Fruit fly (Drosophila melanogaster) whole organism, pupa: Measurements from ENCODE around the gene wntD.

Experiments used
- CG10348 ChIP-seq: fragments of 200-800 bp; sonication (Bioruptor generic); IDR thresholded peaks from 2 replicates; pipeline ENCODE4 v1.3.6; 2022; ENCODE audit warnings: missing biosample characterization, missing genetic modification characterization
- CG12605 ChIP-seq: fragments of 200-800 bp; sonication (Bioruptor generic); IDR thresholded peaks from 2 replicates; pipeline ENCODE4 v1.3.6; 2022; ENCODE audit warnings: missing biosample characterization, missing genetic modification characterization
- CG15710 ChIP-seq: fragments of 200-800 bp; sonication (Bioruptor generic); optimal IDR thresholded peaks from 2 replicates; lab custom pipeline; 2018; ENCODE audit warnings: missing biosample characterization, mild to moderate bottlenecking, missing genetic modification characterization, moderate library complexity
- CG32121 ChIP-seq: fragments of 200-800 bp; sonication (Bioruptor generic); IDR thresholded peaks from 2 replicates; pipeline ENCODE4 v1.3.6; 2022; ENCODE audit warnings: missing biosample characterization, missing genetic modification characterization
- CG34367 ChIP-seq: fragments of 200-800 bp; sonication (Bioruptor generic); optimal IDR thresholded peaks from 2 replicates; lab custom pipeline; 2018; ENCODE audit warnings: missing biosample characterization, mild to moderate bottlenecking, missing genetic modification characterization
- CG8301 ChIP-seq: fragments of 200-800 bp; sonication (Bioruptor generic); optimal IDR thresholded peaks from 2 replicates; lab custom pipeline; 2018; ENCODE audit warnings: missing biosample characterization, mild to moderate bottlenecking, missing genetic modification characterization
- EcR ChIP-seq: fragments of 200-800 bp; sonication (Bioruptor generic); optimal IDR thresholded peaks from 3 replicates; lab custom pipeline; 2019; ENCODE audit warnings: missing biosample characterization, missing genetic modification characterization, mild to moderate bottlenecking, moderate library complexity, missing genetic modification reagents

dm6 chr3R:13293148-13293756, at the start of gene wntD:
- TF ChIP-seq CG32121 (GFP tag; lab: Robert Waterston, UW) (no peak), CG10348 (no peak), CG8301 (tag; lab: Kevin White, UChicago) (no peak), CG15710 (tag; lab: Kevin White, UChicago) (no peak), CG34367 (tag; lab: Kevin White, UChicago) (no peak), EcR (GFP tag; lab: Kevin White, UChicago) (no peak), CG12605 (GFP tag; lab: Robert Waterston, UW) (no peak)
